Worm (Caenorhabditis elegans): Measurements from ENCODE around the gene F42G4.2.

ce11 chrII:13073102-13073501 lies 25.4 kb downstream of the F42G4.2 start, which contains the start of gene F42G4.5:
- TF ChIP-seq gei-8 (GFP tag; optimal IDR thresholded peaks at IDR 0.05) (no peak), mep-1 (tag; optimal IDR thresholded peaks at IDR 0.05) (no peak), unc-39 (tag; optimal IDR thresholded peaks at IDR 0.05) (no peak)

Measured in whole organism, L4 larva.